Worm (Caenorhabditis elegans) whole organism, L4 larva: Measurements from ENCODE around the gene C06E4.8.

Experiments used
- F26F4.8 ChIP-seq: fragments of 200-800 bp; sonication (Bioruptor generic); conservative IDR thresholded peaks from 2 replicates; pipeline ENCODE4 v1.3.6; 2022; ENCODE audit warnings: missing genetic modification characterization, missing compliant biosample characterization
- R02D3.7 ChIP-seq: fragments of 150-350 bp; sonication (generic microtip); optimal IDR thresholded peaks from 3 replicates; lab custom pipeline; 2014; ENCODE audit warnings: missing biosample characterization, missing genetic modification characterization
- Y48G9A.11 ChIP-seq: fragments of 200-800 bp; sonication (Bioruptor generic); IDR thresholded peaks from 2 replicates; pipeline ENCODE4 v1.3.6; 2022; ENCODE audit warnings: missing genetic modification reagents, missing genetic modification characterization, missing compliant biosample characterization
- aha-1 ChIP-seq: fragments of 150-350 bp; peaks from one replicate; lab custom pipeline; 2014; ENCODE audit warnings: missing biosample characterization, missing genetic modification characterization
- ceh-62 ChIP-seq: sonication (generic microtip); optimal IDR thresholded peaks from 2 replicates; lab custom pipeline; 2017; ENCODE audit warnings: missing biosample characterization, missing genetic modification characterization
- ces-1 ChIP-seq: fragments of 150-350 bp; sonication (generic microtip); optimal IDR thresholded peaks from 4 replicates; lab custom pipeline; 2014; ENCODE audit warnings: missing biosample characterization, missing genetic modification reagents, missing genetic modification characterization
- ctbp-1 ChIP-seq: fragments of 200-800 bp; sonication (Bioruptor generic); IDR thresholded peaks from 2 replicates; pipeline ENCODE4 v1.3.6; 2022; ENCODE audit warnings: missing genetic modification reagents, missing genetic modification characterization, missing compliant biosample characterization
- daf-12 ChIP-seq: fragments of 150-350 bp; optimal IDR thresholded peaks from 2 replicates; lab custom pipeline; 2014; ENCODE audit warnings: missing biosample characterization, missing genetic modification reagents, missing genetic modification characterization
- daf-19 ChIP-seq: fragments of 200-800 bp; sonication (Bioruptor generic); conservative IDR thresholded peaks from 2 replicates; pipeline ENCODE4 v1.3.6; 2022; ENCODE audit warnings: missing genetic modification characterization, missing compliant biosample characterization
- daf-8 ChIP-seq: fragments of 200-800 bp; sonication (Bioruptor generic); IDR thresholded peaks from 2 replicates; pipeline ENCODE4 v1.3.6; 2022; ENCODE audit warnings: missing genetic modification characterization, missing compliant biosample characterization
- dmd-6 ChIP-seq: fragments of 200-800 bp; sonication (Bioruptor generic); IDR thresholded peaks from 2 replicates; pipeline ENCODE4 v1.3.6; 2022; ENCODE audit warnings: missing genetic modification reagents, missing genetic modification characterization, missing compliant biosample characterization
- dmd-8 ChIP-seq: fragments of 200-800 bp; sonication (Bioruptor generic); IDR thresholded peaks from 2 replicates; pipeline ENCODE4 v1.3.6; 2022; ENCODE audit warnings: missing genetic modification characterization, missing compliant biosample characterization
- dmd-9 ChIP-seq: fragments of 200-800 bp; sonication (Bioruptor generic); IDR thresholded peaks from 2 replicates; pipeline ENCODE4 v1.3.6; 2022; ENCODE audit warnings: missing genetic modification reagents, missing genetic modification characterization, missing compliant biosample characterization
- dpl-1 ChIP-seq: fragments of 150-350 bp; optimal IDR thresholded peaks from 2 replicates; lab custom pipeline; 2014; ENCODE audit warnings: missing biosample characterization, missing genetic modification reagents, missing genetic modification characterization
- dve-1 ChIP-seq: sonication (generic microtip); optimal IDR thresholded peaks from 2 replicates; lab custom pipeline; 2017; ENCODE audit warnings: antibody characterized with exemption, mild to moderate bottlenecking, missing genetic modification characterization, missing compliant biosample characterization; ENCODE audit not compliant: insufficient read depth
- hlh-30 ChIP-seq: sonication (generic microtip); optimal IDR thresholded peaks from 2 replicates; lab custom pipeline; 2017; ENCODE audit warnings: antibody characterized with exemption, mild to moderate bottlenecking, missing genetic modification characterization, missing compliant biosample characterization; ENCODE audit not compliant: insufficient read depth
- lin-29 ChIP-seq: fragments of 200-800 bp; sonication (Bioruptor generic); IDR thresholded peaks from 2 replicates; pipeline ENCODE4 v1.3.6; 2022; ENCODE audit warnings: missing genetic modification reagents, missing genetic modification characterization, missing compliant biosample characterization
- lin-39 ChIP-seq: fragments of 150-350 bp; optimal IDR thresholded peaks from 2 replicates; lab custom pipeline; 2014; ENCODE audit warnings: missing biosample characterization, missing genetic modification reagents, missing genetic modification characterization
- lir-3 ChIP-seq: sonication (generic microtip); optimal IDR thresholded peaks from 2 replicates; lab custom pipeline; 2016; ENCODE audit warnings: mild to moderate bottlenecking, missing genetic modification characterization, missing compliant biosample characterization
- mep-1 ChIP-seq: fragments of 150-350 bp; sonication (generic microtip); optimal IDR thresholded peaks from 3 replicates; lab custom pipeline; 2014; ENCODE audit warnings: missing biosample characterization, missing genetic modification characterization
- mes-2 ChIP-seq: sonication (generic microtip); optimal IDR thresholded peaks from 2 replicates; lab custom pipeline; 2016; ENCODE audit warnings: missing genotype, mild to moderate bottlenecking, missing genetic modification characterization, missing compliant biosample characterization; ENCODE audit not compliant: poor library complexity, severe bottlenecking
- mxl-2 ChIP-seq: fragments of 200-800 bp; sonication (Bioruptor generic); conservative IDR thresholded peaks from 2 replicates; pipeline ENCODE4 v1.3.6; 2022; ENCODE audit warnings: missing genetic modification reagents, missing genetic modification characterization, missing compliant biosample characterization
- nhr-102 ChIP-seq: sonication (generic microtip); optimal IDR thresholded peaks from 2 replicates; lab custom pipeline; 2016; ENCODE audit warnings: mild to moderate bottlenecking, missing genetic modification characterization, moderate library complexity, missing compliant biosample characterization
- nhr-237 ChIP-seq: sonication (generic microtip); optimal IDR thresholded peaks from 2 replicates; lab custom pipeline; 2017; ENCODE audit warnings: missing biosample characterization, missing genetic modification characterization
- nhr-28 ChIP-seq: fragments of 150-350 bp; optimal IDR thresholded peaks from 2 replicates; lab custom pipeline; 2014; ENCODE audit warnings: missing biosample characterization, missing genetic modification characterization
- nhr-42 ChIP-seq: fragments of 200-800 bp; sonication (Bioruptor generic); IDR thresholded peaks from 2 replicates; pipeline ENCODE4 v1.3.6; 2022; ENCODE audit warnings: missing genetic modification characterization, missing compliant biosample characterization
- nhr-77 ChIP-seq: fragments of 150-350 bp; optimal IDR thresholded peaks from 2 replicates; lab custom pipeline; 2014; ENCODE audit warnings: missing biosample characterization, missing genetic modification characterization
- snpc-1.2 ChIP-seq: fragments of 200-800 bp; sonication (Bioruptor generic); IDR thresholded peaks from 2 replicates; pipeline ENCODE4 v1.3.6; 2022; ENCODE audit warnings: missing genetic modification reagents, missing genetic modification characterization, missing compliant biosample characterization
- snpc-4 ChIP-seq: fragments of 150-350 bp; optimal IDR thresholded peaks from 2 replicates; lab custom pipeline; 2014; ENCODE audit warnings: missing biosample characterization, missing genetic modification characterization
- unc-62 ChIP-seq, 3 experiments: fragments of 150-350 bp in 1 of 3; sonication (generic microtip); optimal IDR thresholded peaks in 2 of 3; peaks in 1 of 3; 1 replicate in 1 of 3; 2 replicates in 2 of 3; lab custom pipeline; 2014 to 2017; ENCODE audit warnings: missing biosample characterization in 3 of 3, missing genetic modification characterization in 3 of 3, missing genetic modification reagents in 3 of 3, missing genotype in 1 of 3
- vab-7 ChIP-seq: fragments of 200-800 bp; sonication (Bioruptor generic); IDR thresholded peaks from 2 replicates; pipeline ENCODE4 v1.3.6; 2022; ENCODE audit warnings: missing genetic modification reagents, missing genetic modification characterization, missing compliant biosample characterization
- zfp-2 ChIP-seq: sonication (generic microtip); optimal IDR thresholded peaks from 2 replicates; lab custom pipeline; 2016; ENCODE audit warnings: mild to moderate bottlenecking, missing genetic modification characterization, missing compliant biosample characterization
- zip-2 ChIP-seq: fragments of 150-350 bp; optimal IDR thresholded peaks from 2 replicates; lab custom pipeline; 2014; ENCODE audit warnings: missing biosample characterization, missing genetic modification characterization

The C06E4.8 gene

ce11 chrIV:7276661-7277060 is 9.0 kb downstream of the C06E4.8 start, which contains the start of gene C06E4.2 (continued):
- TF ChIP-seq lin-29 (GFP tag; lab: Robert Waterston, UW) (no peak), lin-39 (tag; lab: Kevin White, UChicago) (no peak)
- TF ChIP-seq, all 104 proteins: peak for 0

- TF ChIP-seq nhr-237 (no peak), ceh-62 (tag; lab: Kevin White, UChicago) (no peak), daf-19 (no peak), nhr-42 (GFP tag; lab: Robert Waterston, UW) (no peak), dmd-6 (no peak; the same call in 1 of the 2 replicates), F26F4.8 (GFP tag; lab: Robert Waterston, UW) (0 out of 2 replicates have a peak, but pooled peaks have one; percentile 33), daf-12 (tag; lab: Kevin White, UChicago) (no peak), snpc-1.2 (GFP tag; lab: Robert Waterston, UW) (peak; percentile 85), ctbp-1 (GFP tag; lab: Robert Waterston, UW) (no peak), ces-1 (GFP tag; lab: Kevin White, UChicago) (peak; percentile 33), dmd-8 (0 out of 2 replicates have a peak, but pooled peaks have one; percentile 58), mep-1 (no peak), dmd-9 (no peak), hlh-30 (tag; lab: Kevin White, UChicago) (peak; percentile 26), Y48G9A.11 (GFP tag; lab: Robert Waterston, UW) (no peak), mes-2 (tag; lab: Kevin White, UChicago) (no peak), zfp-2 (tag; lab: Kevin White, UChicago) (no peak), daf-8 (GFP tag; lab: Robert Waterston, UW) (no peak), R02D3.7 (tag; lab: Kevin White, UChicago) (no peak), unc-62 (GFP tag; optimal IDR thresholded peaks at IDR 0.05 in 1 of 2; lab: Kevin White, UChicago) (no peak), unc-62 (tag; optimal IDR thresholded peaks at IDR 0.05; lab: Kevin White, UChicago) (no peak), lir-3 (tag; lab: Kevin White, UChicago) (no peak), aha-1 (tag; lab: Kevin White, UChicago) (peak; percentile 44), mxl-2 (GFP tag; lab: Robert Waterston, UW) (no peak), dve-1 (tag; lab: Kevin White, UChicago) (no peak), vab-7 (GFP tag; lab: Robert Waterston, UW) (peak; percentile 70), zip-2 (no peak), snpc-4 (no peak)
These were observed 10.6 kb downstream of the C06E4.8 start for ce11 chrIV:7274969-7275548.

ce11 chrIV:7263137-7263536 is 22.5 kb downstream of the C06E4.8 start, which contains the start of gene glb-2:
glb-2 (minus strand) TSS chrIV:7263237.
- TF ChIP-seq nhr-28 (tag; lab: Kevin White, UChicago), result no peak
- TF ChIP-seq, all 104 proteins: peak for 0

- peak; percentile 25 for TF ChIP-seq nhr-77 (tag; lab: Kevin White, UChicago)
- TF ChIP-seq nhr-28 (tag; lab: Kevin White, UChicago), result peak; percentile 97
- TF ChIP-seq hlh-30 (tag; lab: Kevin White, UChicago), result peak; percentile 5
- peak; percentile 81 for TF ChIP-seq dmd-6
- TF ChIP-seq nhr-102 (tag; lab: Kevin White, UChicago), result peak; percentile 71
- no peak for TF ChIP-seq dpl-1 (GFP tag; lab: Kevin White, UChicago)
- no peak for TF ChIP-seq F26F4.8 (GFP tag; lab: Robert Waterston, UW)
These were observed 25.1 kb downstream of the C06E4.8 start, which contains the start of gene C06E4.3 for ce11 chrIV:7260587-7260986. C06E4.3 (plus strand) TSS chrIV:7260875.
